Worm (Caenorhabditis elegans) whole organism, late embryonic: ENCODE data around the gene tre-5.

Experiments
- ama-1 ChIP-seq: fragments of 150-350 bp; optimal IDR thresholded peaks from 2 replicates; lab custom pipeline; 2014
- ceh-22 ChIP-seq: sonication (generic microtip); optimal IDR thresholded peaks from 2 replicates; lab custom pipeline; 2017; ENCODE audit warnings: missing biosample characterization, missing genetic modification characterization
- che-1 ChIP-seq: sonication (generic microtip); optimal IDR thresholded peaks from 2 replicates; lab custom pipeline; 2016; ENCODE audit warnings: mild to moderate bottlenecking, missing genetic modification characterization, missing compliant biosample characterization
- pat-9 ChIP-seq: fragments of 200-800 bp; sonication (Bioruptor generic); optimal IDR thresholded peaks from 2 replicates; lab custom pipeline; 2018; ENCODE audit warnings: mild to moderate bottlenecking, missing genetic modification characterization, moderate library complexity, missing compliant biosample characterization
- pha-2 ChIP-seq: sonication (generic microtip); optimal IDR thresholded peaks from 2 replicates; lab custom pipeline; 2017; ENCODE audit warnings: mild to moderate bottlenecking, missing genetic modification characterization, missing compliant biosample characterization
- rnt-1 ChIP-seq: sonication (generic microtip); optimal IDR thresholded peaks from 2 replicates; lab custom pipeline; 2016; ENCODE audit warnings: missing genetic modification characterization, missing compliant biosample characterization
- sox-4 ChIP-seq: sonication (generic microtip); optimal IDR thresholded peaks from 2 replicates; lab custom pipeline; 2017; ENCODE audit warnings: mild to moderate bottlenecking, missing genetic modification characterization, inconsistent platforms, missing compliant biosample characterization

- TF ChIP-seq ama-1 (lab: Kevin White, UChicago) (no peak), rnt-1 (tag; lab: Kevin White, UChicago) (no peak), pha-2 (tag; lab: Kevin White, UChicago) (no peak), ceh-22 (tag; lab: Kevin White, UChicago) (no peak), che-1 (tag; lab: Kevin White, UChicago) (no peak), pat-9 (tag; lab: Kevin White, UChicago) (no peak), sox-4 (no peak)
Measured at ce11 chrII:73329-73728, 18.2 kb upstream of the tre-5 start.
